Worm (Caenorhabditis elegans): ENCODE measurements around the gene his-70.

ce11 chrIII:4095441-4096095, 35.6 kb upstream of the his-70 start, which contains the start of gene C03C10.7:
- no peak for TF ChIP-seq ceh-16 (tag; optimal IDR thresholded peaks at IDR 0.05)
- TF ChIP-seq nhr-77 (tag; optimal IDR thresholded peaks at IDR 0.05): no peak
- no peak for TF ChIP-seq nfya-1 (tag; optimal IDR thresholded peaks at IDR 0.05; ENCODE audit: insufficient read depth)
- TF ChIP-seq fos-1 (tag; optimal IDR thresholded peaks at IDR 0.05): no peak
- no peak for TF ChIP-seq nhr-28 (tag; optimal IDR thresholded peaks at IDR 0.05)
- TF ChIP-seq nhr-11 (tag; optimal IDR thresholded peaks at IDR 0.05): no peak
- TF ChIP-seq fkh-10 (GFP tag; optimal IDR thresholded peaks at IDR 0.05): no peak
- no peak for TF ChIP-seq ama-1 (optimal IDR thresholded peaks at IDR 0.05)
- TF ChIP-seq unc-62 (GFP tag; optimal IDR thresholded peaks at IDR 0.05): no peak
- no peak for TF ChIP-seq zag-1 (tag; optimal IDR thresholded peaks at IDR 0.05)
- no peak for TF ChIP-seq aly-2 (tag; optimal IDR thresholded peaks at IDR 0.05)
- no peak for TF ChIP-seq lin-39 (tag; optimal IDR thresholded peaks at IDR 0.05)
- TF ChIP-seq elt-2 (tag; optimal IDR thresholded peaks at IDR 0.05): no peak
- TF ChIP-seq egl-5 (tag; optimal IDR thresholded peaks at IDR 0.05): no peak

Data from whole organism, L3 larva.